Fruit fly (Drosophila melanogaster): Measurements from ENCODE around the gene raskol.

The raskol gene

DNA sequence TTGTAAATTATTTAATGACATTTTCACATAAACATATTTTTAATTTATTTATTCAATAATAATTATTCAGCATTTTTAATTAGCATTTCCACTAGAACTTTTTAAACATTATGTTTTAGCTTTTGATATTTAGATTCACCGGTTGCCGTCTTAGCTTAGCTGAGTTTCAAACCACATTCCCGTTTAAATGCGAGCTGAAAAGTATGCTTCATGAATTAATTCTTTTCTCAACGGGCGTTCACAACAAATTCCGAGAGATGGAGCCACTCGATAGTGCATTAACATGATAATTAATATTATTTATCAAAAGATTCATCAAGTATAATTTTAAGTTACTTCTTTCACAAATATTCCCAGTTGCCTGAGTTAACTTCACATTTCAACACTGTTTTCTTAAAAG lies 14.3 kb upstream of the raskol start:
- TF ChIP-seq Sin3A (optimal IDR thresholded peaks at IDR 0.05) (no peak), ttk (optimal IDR thresholded peaks at IDR 0.05) (no peak), psq (optimal IDR thresholded peaks at IDR 0.05) (no peak), insv (optimal IDR thresholded peaks at IDR 0.05) (no peak), h (optimal IDR thresholded peaks at IDR 0.05) (no peak), Myc (optimal IDR thresholded peaks at IDR 0.05) (no peak)

DNA sequence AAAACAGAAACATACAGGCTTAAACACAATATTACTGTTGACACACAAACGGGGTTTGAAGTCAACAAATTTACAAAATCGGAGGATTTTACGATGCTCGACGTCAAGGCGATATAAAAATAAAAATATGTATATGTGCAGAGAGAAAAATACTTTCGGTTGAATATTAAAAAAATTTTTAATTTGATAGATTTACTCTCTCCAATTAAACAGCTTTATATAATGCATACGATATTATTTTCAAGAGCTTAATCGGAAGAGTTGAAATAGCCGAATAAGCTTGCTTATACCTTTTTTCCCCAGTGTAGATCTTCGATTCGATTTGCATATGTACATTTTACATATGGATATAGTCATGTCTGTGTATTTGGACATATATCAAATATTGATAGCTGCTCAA lies 13.3 kb upstream of the raskol start:
- TF ChIP-seq ttk (optimal IDR thresholded peaks at IDR 0.05) (no peak), insv (optimal IDR thresholded peaks at IDR 0.05) (no peak), h (optimal IDR thresholded peaks at IDR 0.05) (no peak), psq (optimal IDR thresholded peaks at IDR 0.05) (no peak), Sin3A (optimal IDR thresholded peaks at IDR 0.05) (no peak), Myc (optimal IDR thresholded peaks at IDR 0.05) (no peak)

DNA sequence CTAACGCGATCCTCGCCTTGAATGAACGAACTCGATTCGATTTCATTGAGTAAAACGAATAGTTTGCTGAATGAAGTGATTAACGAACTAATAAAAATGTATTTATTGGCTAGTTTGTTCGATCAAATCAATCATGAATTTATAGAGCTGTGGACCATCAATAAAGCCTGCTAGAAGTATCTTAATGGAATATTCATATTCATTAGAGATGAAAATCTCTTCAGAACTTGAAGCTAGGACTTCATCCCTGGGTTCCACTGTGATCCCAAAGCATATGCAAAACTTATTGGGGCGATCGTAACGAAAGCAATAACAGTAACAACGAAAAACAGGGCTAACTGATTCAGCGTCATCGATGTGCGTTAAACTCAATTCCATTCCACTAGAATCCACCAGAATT lies 12.7 kb upstream of the raskol start:
- TF ChIP-seq Sin3A (optimal IDR thresholded peaks at IDR 0.05) (no peak), psq (optimal IDR thresholded peaks at IDR 0.05) (no peak), ttk (optimal IDR thresholded peaks at IDR 0.05) (no peak)

DNA sequence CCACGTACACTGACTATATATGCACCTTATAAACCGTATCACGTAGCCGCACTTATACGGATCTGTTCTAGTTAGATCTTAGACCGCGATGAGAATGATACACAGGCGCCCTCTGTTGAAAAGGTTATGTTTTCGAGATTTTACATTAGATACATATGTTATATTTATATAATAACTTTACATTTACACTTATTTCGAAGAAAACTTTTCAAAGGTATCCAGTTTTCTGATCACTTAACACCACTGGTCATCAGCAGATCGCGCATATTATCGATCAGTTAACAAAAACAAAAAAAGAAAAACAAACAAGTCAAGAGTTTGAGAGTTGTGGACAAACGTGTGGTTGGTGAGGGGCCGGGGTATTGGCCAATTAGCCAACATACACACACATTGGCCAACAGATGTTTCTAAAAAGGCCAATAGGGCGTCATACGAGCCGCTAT lies 12.2 kb upstream of the raskol start:
- TF ChIP-seq insv (optimal IDR thresholded peaks at IDR 0.05) (no peak), Sin3A (optimal IDR thresholded peaks at IDR 0.05) (no peak), Myc (optimal IDR thresholded peaks at IDR 0.05) (no peak), h (optimal IDR thresholded peaks at IDR 0.05) (no peak), ttk (optimal IDR thresholded peaks at IDR 0.05) (no peak), psq (optimal IDR thresholded peaks at IDR 0.05) (no peak)

DNA sequence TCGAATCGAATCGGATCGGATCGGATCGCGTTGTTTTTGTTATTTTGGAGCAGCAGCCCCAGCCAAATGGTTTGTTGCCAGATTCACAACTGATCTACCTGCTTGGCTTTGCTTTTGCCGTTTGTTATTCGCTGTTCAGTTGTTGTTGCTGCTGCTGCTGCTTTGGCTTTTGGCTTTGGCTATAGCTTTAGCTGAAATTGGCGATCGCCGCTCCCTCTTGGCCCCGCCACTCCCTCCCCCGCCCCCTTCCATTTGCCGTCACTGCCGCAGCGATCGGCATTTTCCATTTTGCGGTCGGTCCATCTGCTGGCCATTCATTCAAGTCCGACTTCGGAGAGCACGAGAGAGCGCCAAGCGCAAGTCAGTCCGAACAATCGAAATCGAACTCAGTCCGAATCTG lies 11.5 kb upstream of the raskol start, which contains the start of gene chas:
chas (minus strand) TSS at position 295 of the 400 bp plus-strand sequence.
- TF ChIP-seq psq (optimal IDR thresholded peaks at IDR 0.05) (no peak), Myc (optimal IDR thresholded peaks at IDR 0.05) (no peak), h (optimal IDR thresholded peaks at IDR 0.05) (no peak), Sin3A (optimal IDR thresholded peaks at IDR 0.05) (no peak), insv (optimal IDR thresholded peaks at IDR 0.05) (no peak), ttk (optimal IDR thresholded peaks at IDR 0.05) (no peak)

DNA sequence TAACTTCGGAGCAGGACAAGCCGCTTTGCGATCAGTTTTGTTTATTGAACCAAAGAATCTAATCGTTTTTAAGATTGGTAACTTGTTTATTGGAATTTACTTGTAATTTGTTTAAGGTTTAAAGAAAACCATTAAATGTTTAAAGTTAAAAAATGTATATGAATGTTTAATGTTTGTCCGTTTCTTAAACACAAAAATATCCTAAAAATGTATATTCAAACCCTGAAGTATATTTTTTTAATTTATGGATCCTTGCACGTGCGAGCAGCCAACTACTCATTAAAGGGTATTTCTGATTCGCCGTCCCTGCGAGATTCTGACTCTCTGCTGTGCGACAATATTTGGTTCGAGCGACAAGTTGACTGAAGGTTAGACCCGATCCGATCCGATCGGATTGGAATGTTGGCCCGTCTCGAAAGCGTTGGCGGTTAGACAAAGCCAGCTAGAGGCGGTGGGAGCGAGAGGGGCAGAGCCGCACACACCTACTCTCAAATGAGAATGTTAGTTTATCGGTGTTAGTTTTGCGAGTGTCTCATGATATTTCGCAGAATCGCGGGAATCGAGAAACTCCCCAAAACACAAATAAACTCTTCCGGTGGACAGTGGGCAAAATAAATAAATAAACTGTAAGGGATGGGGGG lies 11.0 kb upstream of the raskol start:
- TF ChIP-seq ttk (optimal IDR thresholded peaks at IDR 0.05), result no peak
- TF ChIP-seq Sin3A (optimal IDR thresholded peaks at IDR 0.05), result no peak
- no peak for TF ChIP-seq insv (optimal IDR thresholded peaks at IDR 0.05)
- TF ChIP-seq psq (optimal IDR thresholded peaks at IDR 0.05), result no peak
- TF ChIP-seq h (optimal IDR thresholded peaks at IDR 0.05), result no peak
- TF ChIP-seq Myc (optimal IDR thresholded peaks at IDR 0.05), result no peak

DNA sequence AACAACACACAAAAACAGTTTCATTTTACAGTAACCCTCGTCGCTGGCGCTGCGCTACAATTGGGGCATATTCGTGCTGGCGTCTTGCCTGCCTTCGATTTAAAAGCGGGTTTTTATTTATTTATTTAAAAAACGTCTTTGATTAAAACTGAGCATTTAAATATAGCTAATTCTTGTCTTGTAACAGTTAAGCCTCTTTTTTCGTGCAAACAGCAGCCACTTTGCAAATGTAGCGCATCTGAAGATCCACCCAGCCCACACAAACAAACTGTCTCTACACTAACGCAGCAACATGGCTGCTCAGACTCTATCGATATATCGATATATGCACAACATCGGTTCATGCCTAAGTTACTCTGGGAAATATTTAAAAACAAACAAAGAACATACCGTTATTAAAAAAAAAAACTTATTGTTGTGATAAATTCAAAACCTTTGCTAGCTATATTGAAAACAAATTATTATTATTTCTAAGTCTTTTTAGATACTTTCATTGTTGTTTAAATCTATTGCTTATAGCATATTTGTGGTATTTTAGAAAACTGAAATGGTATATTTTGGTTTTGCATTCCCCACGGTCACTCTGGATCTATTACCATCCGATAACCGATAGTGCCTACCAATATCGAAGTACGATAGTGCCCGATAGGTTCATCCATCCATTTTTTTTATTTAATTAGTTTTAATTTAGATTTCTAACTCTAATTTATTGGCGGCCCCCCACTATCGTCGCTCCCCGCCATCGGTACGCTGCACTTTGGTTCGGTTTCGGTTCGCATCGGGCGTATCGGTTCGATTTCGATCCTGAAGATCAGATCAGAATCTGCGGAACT lies 7.0 kb upstream of the raskol start, which contains the start of the genes CG8188 and par-6:
CG8188 (minus strand) TSS at position 287 of the 833 bp plus-strand sequence.
par-6 (plus strand) TSS at position 615 of the 833 bp plus-strand sequence.
- TF ChIP-seq h (optimal IDR thresholded peaks at IDR 0.05), result no peak
- TF ChIP-seq ttk (optimal IDR thresholded peaks at IDR 0.05), result no peak

DNA sequence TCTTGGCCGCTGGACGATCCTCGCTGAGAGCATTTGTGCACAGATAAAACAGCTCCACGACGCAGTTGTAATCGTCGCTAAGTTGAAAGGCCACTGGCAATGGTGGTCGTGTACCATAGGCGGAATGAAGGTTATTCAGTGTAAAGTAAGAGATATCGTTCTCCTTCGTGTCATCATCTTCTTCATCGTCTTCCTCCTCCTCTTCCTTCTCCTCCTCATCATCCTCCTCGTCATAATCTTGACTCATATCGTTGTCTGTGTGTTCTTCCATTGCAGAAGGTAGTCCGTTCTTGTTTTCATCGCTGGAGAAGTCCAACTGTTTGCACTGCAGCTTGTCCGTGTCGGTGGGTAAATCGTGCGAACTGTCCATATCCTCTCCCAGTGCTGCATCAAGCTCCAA lies 2.3 kb upstream of the raskol start:
- no peak for TF ChIP-seq h (optimal IDR thresholded peaks at IDR 0.05)
- no peak for TF ChIP-seq ttk (optimal IDR thresholded peaks at IDR 0.05)
- no peak for TF ChIP-seq psq (optimal IDR thresholded peaks at IDR 0.05)
- TF ChIP-seq insv (optimal IDR thresholded peaks at IDR 0.05), result no peak
- TF ChIP-seq Myc (optimal IDR thresholded peaks at IDR 0.05), result no peak
- TF ChIP-seq Sin3A (optimal IDR thresholded peaks at IDR 0.05), result no peak

DNA sequence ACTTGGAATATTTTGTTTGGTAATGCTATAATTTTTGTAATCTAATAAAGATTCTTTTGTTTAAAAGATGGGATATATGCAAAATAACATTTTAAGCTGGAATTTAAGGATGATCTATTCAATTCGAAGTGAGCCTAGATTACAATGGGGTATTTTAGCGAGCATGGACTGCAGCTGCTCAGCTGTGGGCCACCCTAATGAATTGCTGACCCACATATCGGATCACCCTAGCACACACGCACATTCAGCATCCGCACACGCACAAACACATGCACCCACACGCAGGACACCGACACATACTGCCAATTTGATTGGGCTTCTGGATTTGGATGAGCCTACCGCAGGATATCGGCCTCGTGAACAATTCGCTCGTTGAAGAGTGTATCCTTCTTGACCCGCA lies 1.1 kb upstream of the raskol start:
- TF ChIP-seq insv (optimal IDR thresholded peaks at IDR 0.05) (no peak), ttk (optimal IDR thresholded peaks at IDR 0.05) (no peak), Sin3A (optimal IDR thresholded peaks at IDR 0.05) (no peak), h (optimal IDR thresholded peaks at IDR 0.05) (no peak), Myc (optimal IDR thresholded peaks at IDR 0.05) (no peak), psq (optimal IDR thresholded peaks at IDR 0.05) (no peak)

DNA sequence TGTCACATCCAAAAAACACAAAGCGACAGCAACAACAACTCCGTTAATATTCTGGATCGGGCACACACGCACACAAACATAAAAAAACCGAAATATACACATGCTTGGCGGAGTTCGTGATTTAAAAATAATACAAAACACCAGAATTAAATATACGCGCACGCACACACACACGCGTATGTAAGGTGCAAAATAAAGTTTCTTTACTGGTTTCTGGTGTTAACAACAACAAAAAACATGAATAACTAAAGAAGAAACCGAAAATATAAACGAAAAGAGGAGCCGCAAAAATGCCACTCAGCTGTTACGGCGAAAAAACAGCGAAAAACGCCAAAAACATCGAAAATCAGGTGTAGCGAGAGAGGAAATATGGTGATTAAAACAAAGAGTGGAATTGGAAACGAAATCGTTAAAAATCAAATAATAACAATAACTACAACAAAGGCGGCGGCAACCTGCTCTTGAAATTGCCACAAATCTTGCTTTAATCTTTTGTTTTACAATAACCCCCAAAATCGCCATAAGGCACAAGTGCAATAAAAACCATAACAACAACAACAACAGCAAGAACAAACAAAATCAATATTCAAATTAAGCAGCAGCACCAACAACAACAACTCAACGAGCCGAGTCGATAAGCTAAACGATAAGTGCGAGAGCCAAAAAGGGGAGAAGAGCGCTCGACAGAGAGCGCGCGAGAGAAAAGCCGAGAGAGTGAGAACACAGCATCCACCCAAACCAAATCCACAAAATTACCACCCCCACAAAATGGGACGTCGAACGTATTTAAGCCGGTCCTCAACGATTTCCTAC lies 535 bp downstream of the raskol start:
- TF ChIP-seq h (optimal IDR thresholded peaks at IDR 0.05) (no peak), psq (optimal IDR thresholded peaks at IDR 0.05) (peak; percentile 60), Myc (optimal IDR thresholded peaks at IDR 0.05) (no peak)

DNA sequence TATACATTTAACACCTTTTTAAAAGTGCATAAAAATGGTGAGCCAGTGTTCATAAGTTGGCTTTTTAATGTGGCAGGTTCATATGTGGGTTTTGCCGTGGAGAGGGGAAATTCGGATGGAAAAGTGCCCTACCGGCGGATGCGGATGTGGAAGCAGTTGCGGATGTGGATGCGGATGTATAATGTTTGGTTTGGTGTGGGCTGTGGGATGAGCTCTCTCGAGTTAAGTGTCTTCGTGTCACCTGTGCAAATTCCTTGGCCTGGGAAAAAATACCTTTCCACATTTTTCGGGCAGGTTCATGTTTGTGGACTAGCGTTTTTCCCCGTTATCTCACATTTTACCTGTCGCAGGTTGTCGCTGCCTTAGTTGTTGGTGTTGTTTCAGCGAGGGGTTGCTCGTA lies 2.0 kb downstream of the raskol start:
- TF ChIP-seq Myc (optimal IDR thresholded peaks at IDR 0.05) (no peak), psq (optimal IDR thresholded peaks at IDR 0.05) (no peak), insv (optimal IDR thresholded peaks at IDR 0.05) (no peak), Sin3A (optimal IDR thresholded peaks at IDR 0.05) (no peak), h (optimal IDR thresholded peaks at IDR 0.05) (no peak), ttk (optimal IDR thresholded peaks at IDR 0.05) (no peak)

DNA sequence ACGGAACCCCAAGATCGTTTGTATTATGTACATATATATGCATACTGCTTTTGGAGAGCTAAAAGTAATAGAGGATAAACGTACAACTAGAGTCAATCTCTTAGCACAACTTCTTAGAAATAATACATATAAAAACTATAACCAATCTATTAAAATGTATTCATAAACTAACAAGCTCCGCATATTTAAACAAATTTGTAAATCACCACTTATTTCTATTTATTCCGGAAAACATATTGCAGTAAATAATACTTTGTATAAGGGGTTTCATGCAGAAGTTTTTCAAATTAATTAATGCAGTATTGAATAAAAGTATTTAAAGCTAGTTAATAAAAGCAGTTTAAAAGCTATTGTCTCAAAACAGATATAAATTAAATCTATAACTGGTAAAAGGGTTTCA lies 2.5 kb downstream of the raskol start:
- TF ChIP-seq h (optimal IDR thresholded peaks at IDR 0.05), result no peak
- TF ChIP-seq Myc (optimal IDR thresholded peaks at IDR 0.05), result no peak
- no peak for TF ChIP-seq insv (optimal IDR thresholded peaks at IDR 0.05)
- no peak for TF ChIP-seq Sin3A (optimal IDR thresholded peaks at IDR 0.05)
- TF ChIP-seq ttk (optimal IDR thresholded peaks at IDR 0.05), result no peak
- no peak for TF ChIP-seq psq (optimal IDR thresholded peaks at IDR 0.05)
